Fruit fly (Drosophila melanogaster): Measurements from ENCODE around the gene CG32687.
A peak's percentile ranks its signal among the peaks of the same experiment; 100 is the strongest.

CG32687 gene

dm6 chrX:10514850-10515249, 27.8 kb upstream of the CG32687 start:
- TF ChIP-seq CG2875 (GFP tag; optimal IDR thresholded peaks at IDR 0.05) (no peak), crc (GFP tag; optimal IDR thresholded peaks at IDR 0.05) (no peak), hkb (optimal IDR thresholded peaks at IDR 0.05) (no peak), hkb (GFP tag; IDR thresholded peaks at IDR 0.05) (no peak), CG5953 (GFP tag; IDR thresholded peaks at IDR 0.05) (no peak), Ssrp (tag; optimal IDR thresholded peaks at IDR 0.05) (no peak), CG12744 (GFP tag; optimal IDR thresholded peaks at IDR 0.05) (no peak), CkIIα-i1 (GFP tag; IDR thresholded peaks at IDR 0.05) (no peak), CG1529 (GFP tag; optimal IDR thresholded peaks at IDR 0.05) (no peak), CG11723 (GFP tag; optimal IDR thresholded peaks at IDR 0.05) (no peak), CG7928 (GFP tag; optimal IDR thresholded peaks at IDR 0.05) (no peak), CG12071 (GFP tag; optimal IDR thresholded peaks at IDR 0.05) (no peak)

- TF ChIP-seq bsh (GFP tag; optimal IDR thresholded peaks at IDR 0.05) (peak in 1 of 2 experiments; percentile 45), twi (tag; optimal IDR thresholded peaks at IDR 0.05) (no peak), her (GFP tag; optimal IDR thresholded peaks at IDR 0.05) (no peak), tgo (GFP tag; IDR thresholded peaks at IDR 0.05) (no peak), B-H2 (GFP tag; optimal IDR thresholded peaks at IDR 0.05) (no peak), ATbp (GFP tag; optimal IDR thresholded peaks at IDR 0.05) (peak; percentile 30), CG2129 (GFP tag; IDR thresholded peaks at IDR 0.05; ENCODE audit: partially characterized antibody) (no peak), gsb-n (tag; optimal IDR thresholded peaks at IDR 0.05) (no peak), dimm (GFP tag; IDR thresholded peaks at IDR 0.05) (no peak), CG17328 (GFP tag; IDR thresholded peaks at IDR 0.05) (peak; percentile 13; the same call in 1 of the 2 replicates), prd (optimal IDR thresholded peaks at IDR 0.05) (no peak), prd (GFP tag; IDR thresholded peaks at IDR 0.05) (peak; percentile 8; the same call in 1 of the 3 replicates), NC2α (GFP tag; optimal IDR thresholded peaks at IDR 0.05) (no peak), gem (tag; optimal IDR thresholded peaks at IDR 0.05) (peak; percentile 33), ab (GFP tag; optimal IDR thresholded peaks at IDR 0.05) (no peak), CG14965 (GFP tag; optimal IDR thresholded peaks at IDR 0.05; ENCODE audit: borderline replicate concordance) (no peak), row (GFP tag; IDR thresholded peaks at IDR 0.05) (peak; percentile 42; the same call in 2 of the 3 replicates), CG16779 (GFP tag; IDR thresholded peaks at IDR 0.05) (no peak), CG1233 (GFP tag; optimal IDR thresholded peaks at IDR 0.05) (no peak), zfh2 (GFP tag; optimal IDR thresholded peaks at IDR 0.05) (no peak), Lpt (GFP tag; optimal IDR thresholded peaks at IDR 0.05) (no peak), zfh1 (GFP tag; IDR thresholded peaks at IDR 0.05) (0 out of 3 replicates have a peak, but pooled peaks have one; percentile 17), sisA (GFP tag; IDR thresholded peaks at IDR 0.05) (peak; percentile 7; the same call in 1 of the 2 replicates), CG11560 (tag; IDR thresholded peaks at IDR 0.05) (no peak), CG11504 (tag; optimal IDR thresholded peaks at IDR 0.05) (peak; percentile 46), tna (GFP tag; IDR thresholded peaks at IDR 0.05; ENCODE audit: partially characterized antibody) (no peak), CG2712 (tag; optimal IDR thresholded peaks at IDR 0.05) (peak; percentile 46), CG7963 (GFP tag; IDR thresholded peaks at IDR 0.05; ENCODE audit: partially characterized antibody) (no peak), ham (GFP tag; IDR thresholded peaks at IDR 0.05) (no peak), wek (GFP tag; optimal IDR thresholded peaks at IDR 0.05) (no peak), CG10209 (GFP tag; optimal IDR thresholded peaks at IDR 0.05) (no peak), insv (GFP tag; optimal IDR thresholded peaks at IDR 0.05) (no peak), CG2678 (tag; optimal IDR thresholded peaks at IDR 0.05) (peak; percentile 37), Blimp-1 (GFP tag; optimal IDR thresholded peaks at IDR 0.05) (peak; percentile 33), CG18262 (tag; optimal IDR thresholded peaks at IDR 0.05) (peak; percentile 30), Dip3 (GFP tag; optimal IDR thresholded peaks at IDR 0.05) (no peak), lab (GFP tag; optimal IDR thresholded peaks at IDR 0.05) (peak; percentile 39), CG1603 (tag; optimal IDR thresholded peaks at IDR 0.05) (peak; percentile 15), otp (GFP tag; IDR thresholded peaks at IDR 0.05) (no peak)
Measured at dm6 chrX:10513611-10514010, 26.6 kb upstream of the CG32687 start.
